Fruit fly (Drosophila melanogaster): ENCODE results near the gene Cul6.

DNA sequence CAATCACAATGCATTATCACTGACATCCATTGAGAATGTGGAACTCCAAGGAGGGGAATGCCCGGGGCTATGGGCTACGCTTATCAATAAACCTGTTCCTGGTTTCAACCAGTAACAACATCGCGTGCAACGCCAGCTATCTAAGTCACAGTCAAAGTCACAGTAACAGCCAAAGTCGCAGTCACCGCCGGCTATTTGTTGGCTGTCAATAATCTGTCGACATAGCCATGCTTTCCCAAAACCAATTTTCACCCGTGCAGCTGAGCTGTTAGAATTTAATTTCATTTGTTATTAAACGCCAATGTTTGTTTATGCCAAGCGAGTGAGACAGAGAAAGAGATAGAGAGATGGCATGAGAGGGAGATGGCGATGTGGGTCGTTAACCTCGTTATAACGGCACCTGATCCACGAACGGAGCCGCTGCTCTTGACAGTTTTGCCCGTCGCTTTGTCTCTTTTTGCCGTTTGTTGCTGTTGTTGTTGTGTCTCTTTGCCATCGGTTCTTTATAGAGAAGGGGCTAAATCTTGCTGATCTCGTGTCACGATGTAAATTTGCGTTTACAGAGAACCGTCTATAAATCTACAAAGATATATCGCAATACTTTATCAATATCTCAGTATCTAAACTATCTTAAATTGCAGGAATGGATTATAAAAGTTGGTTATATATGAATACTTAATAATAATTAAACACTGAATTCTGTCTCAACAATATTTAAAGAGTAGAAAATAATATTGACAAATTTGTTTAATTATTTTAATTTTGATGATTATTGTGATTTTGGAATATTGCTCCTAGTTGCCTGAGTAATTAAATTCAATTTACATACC lies 20.8 kb upstream of the Cul6 start:
- TF ChIP-seq toe (GFP tag; optimal IDR thresholded peaks at IDR 0.05) (no peak), CG14711 (tag; optimal IDR thresholded peaks at IDR 0.05) (no peak), bab1 (GFP tag; optimal IDR thresholded peaks at IDR 0.05) (no peak), CG7045 (GFP tag; optimal IDR thresholded peaks at IDR 0.05) (no peak), Hr96 (GFP tag; optimal IDR thresholded peaks at IDR 0.05) (no peak), kay (GFP tag; ENCODE audit: borderline replicate concordance) (no peak), CG1620 (GFP tag; optimal IDR thresholded peaks at IDR 0.05) (no peak), Clk (GFP tag; optimal IDR thresholded peaks at IDR 0.05) (no peak)

Data from whole organism, adult.